Fruit fly (Drosophila melanogaster): ENCODE results near the gene Nedd4.

Nedd4 gene

dm6 chr3L:17532898-17533700, 3.2 kb downstream of the Nedd4 start (continued):
- TF ChIP-seq CG9932 (GFP tag; IDR thresholded peaks at IDR 0.05) (peak; percentile 59), lola (GFP tag; optimal IDR thresholded peaks at IDR 0.05) (peak in 1 of 3 experiments; percentile 24), Myb (GFP tag; optimal IDR thresholded peaks at IDR 0.05) (peak; percentile 14), knrl (GFP tag; IDR thresholded peaks at IDR 0.05; ENCODE audit: partially characterized antibody) (no peak), so (GFP tag; IDR thresholded peaks at IDR 0.05) (no peak), repo (GFP tag; optimal IDR thresholded peaks at IDR 0.05) (no peak), E2f1 (GFP tag; IDR thresholded peaks at IDR 0.05) (peak; percentile 40; the same call in 1 of the 2 replicates), Trl (optimal IDR thresholded peaks at IDR 0.05) (peak in 1 of 2 experiments; percentile 64), Trl (GFP tag; optimal IDR thresholded peaks at IDR 0.05) (peak; percentile 31), bsh (GFP tag; optimal IDR thresholded peaks at IDR 0.05) (no peak), tgo (GFP tag; IDR thresholded peaks at IDR 0.05) (peak; percentile 26; the same call in 1 of the 3 replicates), sug (tag; optimal IDR thresholded peaks at IDR 0.05) (peak; percentile 75), CG13894 (tag; optimal IDR thresholded peaks at IDR 0.05) (peak; percentile 68), ttk (GFP tag; IDR thresholded peaks at IDR 0.05) (no peak), CG4617 (GFP tag; optimal IDR thresholded peaks at IDR 0.05; ENCODE audit: borderline replicate concordance) (peak; percentile 11), CG10959 (GFP tag; IDR thresholded peaks at IDR 0.05) (no peak), dmrt11E (tag; optimal IDR thresholded peaks at IDR 0.05) (no peak), CG1603 (tag; optimal IDR thresholded peaks at IDR 0.05) (peak; percentile 25), Atf-2 (GFP tag; optimal IDR thresholded peaks at IDR 0.05) (no peak), psq (GFP tag; optimal IDR thresholded peaks at IDR 0.05) (peak; percentile 59), gcm (GFP tag; optimal IDR thresholded peaks at IDR 0.05) (no peak), CG8359 (GFP tag; optimal IDR thresholded peaks at IDR 0.05; ENCODE audit: borderline replicate concordance) (no peak), wor (GFP tag; IDR thresholded peaks at IDR 0.05) (no peak), pzg (GFP tag; optimal IDR thresholded peaks at IDR 0.05) (peak; percentile 80), tna (GFP tag; IDR thresholded peaks at IDR 0.05; ENCODE audit: partially characterized antibody) (peak; percentile 52), Side (GFP tag; optimal IDR thresholded peaks at IDR 0.05) (no peak), nau (GFP tag; optimal IDR thresholded peaks at IDR 0.05) (peak; percentile 17), Oaz (GFP tag; IDR thresholded peaks at IDR 0.05) (no peak), CG17361 (GFP tag; IDR thresholded peaks at IDR 0.05) (peak; percentile 48; the same call in 2 of the 3 replicates), ATbp (GFP tag; optimal IDR thresholded peaks at IDR 0.05) (no peak), Dek (tag; optimal IDR thresholded peaks at IDR 0.05) (peak; percentile 22), CG1529 (GFP tag; optimal IDR thresholded peaks at IDR 0.05) (peak; percentile 19), Nf-YA (GFP tag; IDR thresholded peaks at IDR 0.05) (0 out of 2 replicates have a peak, but pooled peaks have one; percentile 34), CG12659 (GFP tag; optimal IDR thresholded peaks at IDR 0.05) (peak; percentile 93), fd64A (GFP tag; optimal IDR thresholded peaks at IDR 0.05) (no peak), maf-S (GFP tag; optimal IDR thresholded peaks at IDR 0.05) (no peak), CG3163 (GFP tag; optimal IDR thresholded peaks at IDR 0.05) (no peak), kay (GFP tag; optimal IDR thresholded peaks at IDR 0.05) (peak; percentile 31), bowl (GFP tag; IDR thresholded peaks at IDR 0.05) (0 out of 2 replicates have a peak, but pooled peaks have one; percentile 31), pnt (GFP tag; optimal IDR thresholded peaks at IDR 0.05) (peak; percentile 4), HmgD (GFP tag; optimal IDR thresholded peaks at IDR 0.05) (no peak), scrt (GFP tag; optimal IDR thresholded peaks at IDR 0.05) (peak; percentile 73), CG12236 (GFP tag; optimal IDR thresholded peaks at IDR 0.05) (no peak), Ptx1 (GFP tag; IDR thresholded peaks at IDR 0.05) (0 out of 2 replicates have a peak, but pooled peaks have one; percentile 56), CG6683 (GFP tag; optimal IDR thresholded peaks at IDR 0.05) (peak; percentile 34), Oli (tag; optimal IDR thresholded peaks at IDR 0.05) (no peak), Chrac-16 (GFP tag; optimal IDR thresholded peaks at IDR 0.05) (peak; percentile 41), Lhr (GFP tag; optimal IDR thresholded peaks at IDR 0.05) (peak; percentile 89), grau (tag; optimal IDR thresholded peaks at IDR 0.05) (peak; percentile 57)
